Worm (Caenorhabditis elegans) whole organism, early embryonic: ENCODE measurements around the gene hlh-14.

Experiments
- hmbx-1 ChIP-seq: sonication (generic microtip); optimal IDR thresholded peaks from 2 replicates; lab custom pipeline; 2016; ENCODE audit warnings: mild to moderate bottlenecking, missing genetic modification characterization, missing compliant biosample characterization
- pes-1 ChIP-seq: fragments of 200-800 bp; sonication (Bioruptor generic); IDR thresholded peaks from 2 replicates; pipeline ENCODE4 v1.3.6; 2022; ENCODE audit warnings: missing genetic modification reagents, missing genetic modification characterization, missing compliant biosample characterization

DNA sequence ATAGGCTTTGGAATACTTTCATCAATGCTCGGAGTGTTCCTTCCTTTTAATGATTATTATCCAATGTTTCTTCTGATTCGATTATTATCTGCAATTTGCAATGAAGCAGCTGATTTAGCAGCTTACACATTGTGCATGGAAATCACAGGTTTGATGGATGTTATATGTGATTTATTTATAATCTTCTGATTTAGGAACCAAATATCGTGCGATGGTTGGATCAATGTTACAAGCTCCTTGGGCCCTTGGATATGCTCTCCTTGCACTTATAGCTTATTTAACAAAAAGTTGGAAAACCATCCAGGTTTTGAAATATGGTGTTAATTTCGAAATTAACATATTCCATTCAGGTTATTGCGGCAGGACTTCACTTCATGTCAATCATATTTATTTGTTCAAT, 46.8 kb upstream of the hlh-14 start:
- TF ChIP-seq hmbx-1 (tag; lab: Kevin White, UChicago) (no peak), pes-1 (GFP tag; lab: Robert Waterston, UW) (no peak)
